Worm (Caenorhabditis elegans) whole organism, mixed stage, embryonic: ENCODE results near the gene Y52E8A.1.

Experiments used
- bed-3 ChIP-seq: fragments of 200-800 bp; sonication (Bioruptor generic); optimal IDR thresholded peaks from 3 replicates; lab custom pipeline; 2018; ENCODE audit warnings: mild to moderate bottlenecking, missing genetic modification characterization, moderate library complexity, missing compliant biosample characterization
- lsy-2 ChIP-seq: fragments of 150-350 bp; optimal IDR thresholded peaks from 2 replicates; lab custom pipeline; 2014; ENCODE audit warnings: missing biosample characterization, missing genetic modification characterization
- nhr-28 ChIP-seq: fragments of 150-350 bp; optimal IDR thresholded peaks from 2 replicates; lab custom pipeline; 2014; ENCODE audit warnings: missing biosample characterization, missing genetic modification characterization
- nhr-76 ChIP-seq: sonication (generic microtip); optimal IDR thresholded peaks from 2 replicates; lab custom pipeline; 2017; ENCODE audit warnings: missing biosample characterization, missing genetic modification characterization
- sptf-1 ChIP-seq: sonication (generic microtip); optimal IDR thresholded peaks from 2 replicates; lab custom pipeline; 2017; ENCODE audit warnings: mild to moderate bottlenecking, missing genetic modification characterization, moderate library complexity, missing compliant biosample characterization
- unc-39 ChIP-seq: fragments of 150-350 bp; optimal IDR thresholded peaks from 2 replicates; lab custom pipeline; 2014; ENCODE audit warnings: missing biosample characterization, missing genetic modification characterization

ce11 chrII:4341484-4341883, 19.6 kb downstream of the Y52E8A.1 start:
- TF ChIP-seq lsy-2 (no peak), nhr-28 (tag; lab: Kevin White, UChicago) (no peak), unc-39 (tag; lab: Kevin White, UChicago) (no peak), nhr-76 (tag; lab: Kevin White, UChicago) (no peak), bed-3 (no peak), sptf-1 (tag; lab: Kevin White, UChicago) (no peak)
